Worm (Caenorhabditis elegans) whole organism, L2 larva: Measurements from ENCODE around the gene F49C5.5.

ENCODE experiments used
- C34F6.9 ChIP-seq: fragments of 150-350 bp; optimal IDR thresholded peaks from 2 replicates; lab custom pipeline; 2014; ENCODE audit warnings: missing biosample characterization, missing genetic modification characterization
- F13H6.1 ChIP-seq: sonication (generic microtip); optimal IDR thresholded peaks from 2 replicates; lab custom pipeline; 2016; ENCODE audit warnings: missing genetic modification characterization, missing compliant biosample characterization
- Y55F3AM.14 ChIP-seq: fragments of 200-800 bp; sonication (Bioruptor generic); optimal IDR thresholded peaks from 2 replicates; lab custom pipeline; 2018; ENCODE audit warnings: mild to moderate bottlenecking, missing genetic modification characterization, missing compliant biosample characterization
- alr-1 ChIP-seq: fragments of 150-350 bp; optimal IDR thresholded peaks from 2 replicates; lab custom pipeline; 2014; ENCODE audit warnings: missing biosample characterization, missing genetic modification characterization
- aly-2 ChIP-seq: fragments of 150-350 bp; optimal IDR thresholded peaks from 2 replicates; lab custom pipeline; 2014; ENCODE audit warnings: missing biosample characterization, missing genetic modification characterization
- ama-1 ChIP-seq: fragments of 150-350 bp; optimal IDR thresholded peaks from 2 replicates; lab custom pipeline; 2018; ENCODE audit warnings: inconsistent platforms
- ceh-16 ChIP-seq: fragments of 150-350 bp; optimal IDR thresholded peaks from 2 replicates; lab custom pipeline; 2014; ENCODE audit warnings: missing biosample characterization, missing genetic modification characterization
- ceh-82 ChIP-seq: fragments of 150-350 bp; optimal IDR thresholded peaks from 2 replicates; lab custom pipeline; 2014; ENCODE audit warnings: missing biosample characterization, missing genetic modification characterization
- crh-2 ChIP-seq: sonication (generic microtip); optimal IDR thresholded peaks from 2 replicates; lab custom pipeline; 2017; ENCODE audit warnings: missing biosample characterization, missing genetic modification characterization
- dmd-4 ChIP-seq: sonication (generic microtip); optimal IDR thresholded peaks from 2 replicates; lab custom pipeline; 2017; ENCODE audit warnings: missing biosample characterization, missing genetic modification characterization
- egl-27 ChIP-seq: sonication (generic microtip); optimal IDR thresholded peaks from 3 replicates; lab custom pipeline; 2017; ENCODE audit warnings: missing biosample characterization, missing genetic modification reagents, missing genetic modification characterization
- elt-1 ChIP-seq: fragments of 150-350 bp; optimal IDR thresholded peaks from 2 replicates; lab custom pipeline; 2014; ENCODE audit warnings: missing biosample characterization, missing genetic modification characterization
- fos-1 ChIP-seq: fragments of 150-350 bp; optimal IDR thresholded peaks from 2 replicates; lab custom pipeline; 2014; ENCODE audit warnings: missing biosample characterization, missing genetic modification characterization
- gmeb-1 ChIP-seq: fragments of 150-350 bp; optimal IDR thresholded peaks from 2 replicates; lab custom pipeline; 2014; ENCODE audit warnings: missing biosample characterization, missing genetic modification characterization
- lin-13 ChIP-seq: fragments of 150-350 bp; optimal IDR thresholded peaks from 2 replicates; lab custom pipeline; 2014; ENCODE audit warnings: missing biosample characterization, missing genetic modification reagents, missing genetic modification characterization
- lin-39 ChIP-seq: fragments of 150-350 bp; optimal IDR thresholded peaks from 2 replicates; lab custom pipeline; 2014; ENCODE audit warnings: missing biosample characterization, missing genetic modification reagents, missing genetic modification characterization
- lsy-2 ChIP-seq, 2 experiments: fragments of 150-350 bp in 1 of 2; sonication (generic microtip) in 1 of 2; optimal IDR thresholded peaks; 2 replicates each; lab custom pipeline; 2014 to 2017; ENCODE audit warnings: missing biosample characterization in 2 of 2, missing genetic modification characterization in 2 of 2
- mab-5 ChIP-seq: fragments of 150-350 bp; optimal IDR thresholded peaks from 2 replicates; lab custom pipeline; 2014; ENCODE audit warnings: missing biosample characterization, missing genetic modification characterization
- mbf-1 ChIP-seq: sonication (generic microtip); optimal IDR thresholded peaks from 2 replicates; lab custom pipeline; 2017; ENCODE audit warnings: missing biosample characterization, missing genetic modification characterization
- mdl-1 ChIP-seq, 2 experiments: fragments of 150-350 bp in 1 of 2; sonication (generic microtip) in 1 of 2; optimal IDR thresholded peaks; 2 replicates each; lab custom pipeline; 2017; ENCODE audit warnings: missing biosample characterization in 2 of 2, missing genetic modification characterization in 2 of 2
- nhr-11 ChIP-seq: fragments of 150-350 bp; optimal IDR thresholded peaks from 2 replicates; lab custom pipeline; 2014; ENCODE audit warnings: missing biosample characterization, missing genetic modification characterization
- nhr-12 ChIP-seq: fragments of 150-350 bp; optimal IDR thresholded peaks from 2 replicates; lab custom pipeline; 2014; ENCODE audit warnings: missing biosample characterization, missing genetic modification characterization
- nhr-129 ChIP-seq: fragments of 150-350 bp; optimal IDR thresholded peaks from 2 replicates; lab custom pipeline; 2014; ENCODE audit warnings: missing biosample characterization, missing genetic modification characterization
- nhr-21 ChIP-seq: fragments of 150-350 bp; optimal IDR thresholded peaks from 2 replicates; lab custom pipeline; 2014; ENCODE audit warnings: missing biosample characterization, missing genetic modification characterization
- nhr-23 ChIP-seq: fragments of 150-350 bp; optimal IDR thresholded peaks from 2 replicates; lab custom pipeline; 2014; ENCODE audit warnings: missing biosample characterization, missing genetic modification reagents, missing genetic modification characterization
- nhr-237 ChIP-seq: fragments of 150-350 bp; optimal IDR thresholded peaks from 2 replicates; lab custom pipeline; 2014; ENCODE audit warnings: missing biosample characterization, missing genetic modification characterization
- nhr-77 ChIP-seq: fragments of 150-350 bp; optimal IDR thresholded peaks from 2 replicates; lab custom pipeline; 2014; ENCODE audit warnings: missing biosample characterization, missing genetic modification characterization
- peb-1 ChIP-seq: fragments of 150-350 bp; optimal IDR thresholded peaks from 2 replicates; lab custom pipeline; 2014; ENCODE audit warnings: missing biosample characterization, missing genetic modification characterization
- sem-4 ChIP-seq: fragments of 150-350 bp; optimal IDR thresholded peaks from 2 replicates; lab custom pipeline; 2014; ENCODE audit warnings: missing biosample characterization, missing genetic modification reagents, missing genetic modification characterization
- skn-1 ChIP-seq: sonication (generic microtip); optimal IDR thresholded peaks from 2 replicates; lab custom pipeline; 2017; ENCODE audit warnings: missing biosample characterization, missing genetic modification characterization
- sma-9 ChIP-seq, 2 experiments: fragments of 150-350 bp in 1 of 2; sonication (generic microtip) in 1 of 2; optimal IDR thresholded peaks; 2 replicates each; lab custom pipeline; 2014 to 2016; ENCODE audit warnings: missing genetic modification characterization in 2 of 2, mild to moderate bottlenecking in 1 of 2, missing biosample characterization in 1 of 2, missing compliant biosample characterization in 1 of 2, missing genetic modification reagents in 1 of 2, moderate library complexity in 1 of 2
- snpc-4 ChIP-seq: fragments of 150-350 bp; optimal IDR thresholded peaks from 2 replicates; lab custom pipeline; 2014; ENCODE audit warnings: missing biosample characterization, missing genetic modification characterization
- unc-55 ChIP-seq: fragments of 150-350 bp; sonication (generic microtip); optimal IDR thresholded peaks from 3 replicates; lab custom pipeline; 2014; ENCODE audit warnings: missing biosample characterization, missing genetic modification reagents, missing genetic modification characterization
- unc-62 ChIP-seq: fragments of 150-350 bp; optimal IDR thresholded peaks from 2 replicates; lab custom pipeline; 2014; ENCODE audit warnings: missing biosample characterization, missing genetic modification reagents, missing genetic modification characterization
- ztf-1 ChIP-seq: fragments of 200-800 bp; sonication (Bioruptor generic); conservative IDR thresholded peaks from 2 replicates; pipeline ENCODE4 v1.3.6; 2022; ENCODE audit warnings: missing genetic modification characterization, missing compliant biosample characterization
- ztf-11 ChIP-seq: sonication (generic microtip); optimal IDR thresholded peaks from 2 replicates; lab custom pipeline; 2017; ENCODE audit warnings: missing biosample characterization, missing genetic modification characterization
- ztf-4 ChIP-seq: fragments of 150-350 bp; optimal IDR thresholded peaks from 2 replicates; lab custom pipeline; 2014; ENCODE audit warnings: missing biosample characterization, missing genetic modification characterization

F49C5.5 gene

ce11 chrII:12511866-12512265 lies 34.4 kb downstream of the F49C5.5 start, which contains the start of gene srh-73:
Gene srh-73, plus strand, starts transcription at chrII:12512166.
- TF ChIP-seq lsy-2 (tag; optimal IDR thresholded peaks at IDR 0.05; lab: Kevin White, UChicago) = no peak
- TF ChIP-seq ceh-16 = no peak
- TF ChIP-seq nhr-77 = no peak
- TF ChIP-seq, all 48 proteins: peak for 0

- TF ChIP-seq sma-9 (GFP tag; optimal IDR thresholded peaks at IDR 0.05; lab: Kevin White, UChicago) (no peak), sma-9 (tag; optimal IDR thresholded peaks at IDR 0.05; lab: Kevin White, UChicago) (no peak), mab-5 (no peak), nhr-11 (no peak), snpc-4 (tag; lab: Kevin White, UChicago) (no peak), fos-1 (tag; lab: Kevin White, UChicago) (no peak), ceh-82 (tag; lab: Kevin White, UChicago) (no peak), ztf-11 (no peak), gmeb-1 (tag; lab: Kevin White, UChicago) (no peak), lin-39 (tag; lab: Kevin White, UChicago) (no peak), nhr-12 (tag; lab: Kevin White, UChicago) (no peak), ama-1 (lab: Kevin White, UChicago) (no peak)
These were observed 37.7 kb downstream of the F49C5.5 start, which contains the start of gene srh-67 for ce11 chrII:12508650-12509049. Gene srh-67, plus strand, starts transcription at chrII:12508950.

- TF ChIP-seq unc-62 (no peak), nhr-21 (tag; lab: Kevin White, UChicago) (no peak), aly-2 (tag; lab: Kevin White, UChicago) (no peak), sem-4 (tag; lab: Kevin White, UChicago) (no peak), crh-2 (tag; lab: Kevin White, UChicago) (no peak), peb-1 (tag; lab: Kevin White, UChicago) (no peak), egl-27 (no peak), lin-13 (no peak), skn-1 (tag; lab: Kevin White, UChicago) (no peak), nhr-129 (tag; lab: Kevin White, UChicago) (no peak), dmd-4 (no peak), nhr-237 (tag; lab: Kevin White, UChicago) (no peak)
These were observed 39.3 kb downstream of the F49C5.5 start, which contains the start of gene srh-68 for ce11 chrII:12507038-12507437. Gene srh-68, plus strand, starts transcription at chrII:12507338.

ce11 chrII:12506511-12506910 lies 39.8 kb downstream of the F49C5.5 start:
- no peak for TF ChIP-seq ztf-1 (GFP tag; lab: Robert Waterston, UW)

- TF ChIP-seq nhr-77 = no peak
- TF ChIP-seq ztf-1 (GFP tag; lab: Robert Waterston, UW) = no peak
- no peak for TF ChIP-seq lin-13
- TF ChIP-seq elt-1 (tag; lab: Kevin White, UChicago) = no peak
- no peak for TF ChIP-seq mdl-1 (tag; optimal IDR thresholded peaks at IDR 0.05; lab: Kevin White, UChicago)
- no peak for TF ChIP-seq ceh-82 (tag; lab: Kevin White, UChicago)
- no peak for TF ChIP-seq mbf-1
- no peak for TF ChIP-seq nhr-237 (tag; lab: Kevin White, UChicago)
- no peak for TF ChIP-seq F13H6.1 (tag; lab: Kevin White, UChicago)
- TF ChIP-seq skn-1 (tag; lab: Kevin White, UChicago) = no peak
- TF ChIP-seq Y55F3AM.14 (GFP tag; lab: Kevin White, UChicago) = no peak
- TF ChIP-seq ztf-4 (tag; lab: Kevin White, UChicago) = no peak
- no peak for TF ChIP-seq C34F6.9 (tag; lab: Kevin White, UChicago)
- no peak for TF ChIP-seq unc-55 (GFP tag; lab: Kevin White, UChicago)
- no peak for TF ChIP-seq nhr-129 (tag; lab: Kevin White, UChicago)
- TF ChIP-seq nhr-23 (tag; lab: Kevin White, UChicago) = no peak
- TF ChIP-seq lsy-2 (tag; optimal IDR thresholded peaks at IDR 0.05; lab: Kevin White, UChicago) = no peak
- no peak for TF ChIP-seq mab-5
- TF ChIP-seq alr-1 (tag; lab: Kevin White, UChicago) = no peak
- no peak for TF ChIP-seq sma-9 (GFP tag; optimal IDR thresholded peaks at IDR 0.05; lab: Kevin White, UChicago)
- TF ChIP-seq sma-9 (tag; optimal IDR thresholded peaks at IDR 0.05; lab: Kevin White, UChicago) = no peak
These were observed 43.5 kb downstream of the F49C5.5 start, which contains the start of gene ador-1 for ce11 chrII:12502784-12503183. Gene ador-1, minus strand, starts transcription at chrII:12502884.
